Fruit fly (Drosophila melanogaster) whole organism, wandering third instar larva: ENCODE data around the gene Atg5.

Experiments used
- Abd-B ChIP-seq: fragments of >200 bp; optimal IDR thresholded peaks from 2 replicates; lab custom pipeline; 2017; ENCODE audit warnings: missing biosample characterization, missing genetic modification characterization
- CG32264 ChIP-seq: fragments of 200-800 bp; sonication (Bioruptor generic); optimal IDR thresholded peaks from 2 replicates; lab custom pipeline; 2016; ENCODE audit warnings: missing biosample characterization, missing genetic modification characterization
- CG9705 ChIP-seq: fragments of 200-800 bp; sonication (Bioruptor generic); optimal IDR thresholded peaks from 2 replicates; lab custom pipeline; 2018; ENCODE audit warnings: missing biosample characterization, mild to moderate bottlenecking, missing genetic modification characterization
- CrebA ChIP-seq: fragments of 200-800 bp; sonication (Bioruptor generic); optimal IDR thresholded peaks from 2 replicates; lab custom pipeline; 2016; ENCODE audit warnings: missing biosample characterization, mild to moderate bottlenecking, missing genetic modification characterization, borderline replicate concordance
- Dfd ChIP-seq: fragments of >200 bp; optimal IDR thresholded peaks from 2 replicates; lab custom pipeline; 2017; ENCODE audit warnings: missing biosample characterization, missing genetic modification characterization
- Dif ChIP-seq: fragments of 200-275, 200-300 bp; sonication (Bioruptor generic); optimal IDR thresholded peaks from 2 replicates; lab custom pipeline; 2018; ENCODE audit warnings: missing biosample characterization, missing genetic modification characterization; ENCODE audit not compliant: partially characterized antibody
- GATAd ChIP-seq: sonication (Bioruptor generic); optimal IDR thresholded peaks from 2 replicates; lab custom pipeline; 2016; ENCODE audit warnings: missing biosample characterization, missing genetic modification characterization
- HLH106 ChIP-seq: fragments of 200-800 bp; optimal IDR thresholded peaks from 3 replicates; lab custom pipeline; 2019; ENCODE audit warnings: missing biosample characterization, mild to moderate bottlenecking, missing genetic modification characterization, moderate library complexity
- Hnf4 ChIP-seq: fragments of 200-800 bp; sonication (Bioruptor generic); optimal IDR thresholded peaks from 2 replicates; lab custom pipeline; 2016; ENCODE audit warnings: missing biosample characterization, mild to moderate bottlenecking, missing genetic modification characterization
- Hr78 ChIP-seq: fragments of >200 bp; optimal IDR thresholded peaks from 2 replicates; lab custom pipeline; 2017; ENCODE audit warnings: missing biosample characterization, missing genetic modification characterization
- Hr83 ChIP-seq: fragments of 200-300 bp; sonication (Bioruptor generic); optimal IDR thresholded peaks from 2 replicates; lab custom pipeline; 2016; ENCODE audit warnings: missing biosample characterization, mild to moderate bottlenecking, missing genetic modification characterization, moderate library complexity; ENCODE audit not compliant: poor library complexity, severe bottlenecking
- Jra ChIP-seq: sonication (Bioruptor generic); optimal IDR thresholded peaks from 2 replicates; lab custom pipeline; 2016; ENCODE audit warnings: missing biosample characterization, missing genetic modification characterization
- Mio ChIP-seq: sonication (Bioruptor generic); optimal IDR thresholded peaks from 2 replicates; lab custom pipeline; 2016; ENCODE audit warnings: missing biosample characterization, missing genetic modification characterization
- Myc ChIP-seq: fragments of >200 bp; optimal IDR thresholded peaks from 2 replicates; lab custom pipeline; 2017
- N ChIP-seq: fragments of >200 bp; optimal IDR thresholded peaks from 2 replicates; lab custom pipeline; 2018; ENCODE audit warnings: missing biosample characterization, missing external identifiers, missing genetic modification characterization
- OdsH ChIP-seq: fragments of 200-800 bp; sonication (Bioruptor generic); optimal IDR thresholded peaks from 2 replicates; lab custom pipeline; 2016; ENCODE audit warnings: missing biosample characterization, mild to moderate bottlenecking, missing genetic modification characterization
- Rel ChIP-seq, 2 experiments: fragments of 200-800 bp; sonication (Bioruptor generic) in 1 of 2; optimal IDR thresholded peaks; 2 replicates in 1 of 2; 3 replicates in 1 of 2; lab custom pipeline; 2016 to 2019; ENCODE audit warnings: mild to moderate bottlenecking in 2 of 2, missing biosample characterization in 2 of 2, missing genetic modification characterization in 2 of 2, moderate library complexity in 1 of 2
- Sp1 ChIP-seq: fragments of 200-800 bp; sonication (Bioruptor generic); optimal IDR thresholded peaks from 3 replicates; lab custom pipeline; 2019; ENCODE audit warnings: missing biosample characterization, mild to moderate bottlenecking, missing genetic modification characterization, moderate library complexity
- Vsx2 ChIP-seq: fragments of 200-300, 225-300 bp; sonication (Bioruptor generic); optimal IDR thresholded peaks from 2 replicates; lab custom pipeline; 2018; ENCODE audit warnings: missing biosample characterization, missing genetic modification characterization; ENCODE audit not compliant: partially characterized antibody
- br ChIP-seq: fragments of 200-800 bp; sonication (Bioruptor generic); optimal IDR thresholded peaks from 2 replicates; lab custom pipeline; 2016; ENCODE audit warnings: missing biosample characterization, missing genetic modification characterization
- brk ChIP-seq: fragments of 200-800 bp; sonication (Bioruptor generic); optimal IDR thresholded peaks from 2 replicates; lab custom pipeline; 2016; ENCODE audit warnings: missing biosample characterization, mild to moderate bottlenecking, missing genetic modification characterization
- dl ChIP-seq, 2 experiments: fragments of 175-275, 200-275 bp in 1 of 2; fragments of 200-275 bp in 1 of 2; sonication (Bioruptor generic); optimal IDR thresholded peaks; lab custom pipeline; 2018; ENCODE audit warnings: mild to moderate bottlenecking in 2 of 2, missing biosample characterization in 2 of 2, missing genetic modification characterization in 2 of 2, moderate library complexity in 2 of 2; ENCODE audit not compliant: partially characterized antibody in 2 of 2, insufficient read depth in 1 of 2
- dmrt93B ChIP-seq: fragments of 200-800 bp; sonication (Bioruptor generic); optimal IDR thresholded peaks from 2 replicates; lab custom pipeline; 2018; ENCODE audit warnings: missing biosample characterization, mild to moderate bottlenecking, missing genetic modification characterization
- dsf ChIP-seq: sonication (Bioruptor generic); optimal IDR thresholded peaks from 2 replicates; lab custom pipeline; 2016; ENCODE audit warnings: missing biosample characterization, missing genetic modification characterization, borderline replicate concordance
- ey ChIP-seq: fragments of 200-800 bp; sonication (Bioruptor generic); optimal IDR thresholded peaks from 2 replicates; lab custom pipeline; 2016; ENCODE audit warnings: missing biosample characterization, missing genetic modification characterization
- foxo ChIP-seq, 2 experiments: fragments of 200-800 bp; sonication (Bioruptor generic); optimal IDR thresholded peaks; 2 replicates in 1 of 2; 3 replicates in 1 of 2; lab custom pipeline; 2016 to 2017; ENCODE audit warnings: missing biosample characterization in 2 of 2, missing genetic modification characterization in 2 of 2
- fru ChIP-seq: fragments of 200-800 bp; sonication (Bioruptor generic); optimal IDR thresholded peaks from 3 replicates; lab custom pipeline; 2016; ENCODE audit warnings: missing biosample characterization, mild to moderate bottlenecking, missing genetic modification characterization
- h ChIP-seq: fragments of 200-800 bp; sonication (Bioruptor generic); optimal IDR thresholded peaks from 3 replicates; lab custom pipeline; 2016; ENCODE audit warnings: missing biosample characterization, mild to moderate bottlenecking, missing genetic modification characterization
- jim ChIP-seq: fragments of 175-275, 200-325 bp; sonication (Bioruptor generic); optimal IDR thresholded peaks from 2 replicates; lab custom pipeline; 2016; ENCODE audit warnings: missing biosample characterization, mild to moderate bottlenecking, missing genetic modification characterization
- lola ChIP-seq: fragments of >200 bp; optimal IDR thresholded peaks from 2 replicates; lab custom pipeline; 2017; ENCODE audit warnings: missing biosample characterization, missing genetic modification characterization
- pan ChIP-seq: fragments of >200 bp; optimal IDR thresholded peaks from 2 replicates; lab custom pipeline; 2017
- psq ChIP-seq: fragments of 200-800 bp; sonication (Bioruptor generic); optimal IDR thresholded peaks from 3 replicates; lab custom pipeline; 2017; ENCODE audit warnings: missing biosample characterization, mild to moderate bottlenecking, missing genetic modification characterization, moderate library complexity
- rgr ChIP-seq: fragments of 200-800 bp; sonication (Bioruptor generic); optimal IDR thresholded peaks from 3 replicates; lab custom pipeline; 2016; ENCODE audit warnings: missing biosample characterization, mild to moderate bottlenecking, missing genetic modification characterization
- sage ChIP-seq: fragments of 200-800 bp; sonication (Bioruptor generic); optimal IDR thresholded peaks from 2 replicates; lab custom pipeline; 2016; ENCODE audit warnings: missing biosample characterization, mild to moderate bottlenecking, missing genetic modification characterization
- sv ChIP-seq: fragments of 200-800 bp; sonication (Bioruptor generic); optimal IDR thresholded peaks from 3 replicates; lab custom pipeline; 2016; ENCODE audit warnings: missing biosample characterization, missing genetic modification characterization
- tai ChIP-seq: sonication (Bioruptor generic); optimal IDR thresholded peaks from 2 replicates; lab custom pipeline; 2016; ENCODE audit warnings: missing biosample characterization, missing genetic modification characterization
- usp ChIP-seq: fragments of >200 bp; optimal IDR thresholded peaks from 2 replicates; lab custom pipeline; 2017; ENCODE audit warnings: missing biosample characterization, missing genetic modification characterization
- woc ChIP-seq: sonication (Bioruptor generic); optimal IDR thresholded peaks from 2 replicates; lab custom pipeline; 2016; ENCODE audit warnings: missing biosample characterization, mild to moderate bottlenecking, missing genetic modification characterization

The Atg5 gene

dm6 chrX:7285995-7286985 is 37.3 kb downstream of the Atg5 start, which contains the start of gene CG2059:
TSS of gene CG2059 (plus strand) at chrX:7286358.
- TF ChIP-seq CG9705 (GFP tag; lab: Kevin White, UChicago) (no peak), h (GFP tag; lab: Kevin White, UChicago) (peak; percentile 30), rgr (GFP tag; lab: Kevin White, UChicago) (peak; percentile 39), OdsH (no peak), Sp1 (GFP tag; lab: Kevin White, UChicago) (peak; percentile 46), jim (GFP tag; lab: Kevin White, UChicago) (peak; percentile 23), pan (lab: Kevin White, UChicago) (no peak), dl (GFP tag; optimal IDR thresholded peaks at IDR 0.05; lab: Kevin White, UChicago; ENCODE audit: insufficient read depth in 1 of 2, partially characterized antibody in 2 of 2) (no peak), Myc (lab: Kevin White, UChicago) (no peak), brk (no peak), br (GFP tag; lab: Kevin White, UChicago) (no peak), Jra (GFP tag; lab: Kevin White, UChicago) (peak; percentile 68), lola (GFP tag; lab: Kevin White, UChicago) (no peak), woc (GFP tag; lab: Kevin White, UChicago) (peak; percentile 83), Hr78 (GFP tag; lab: Kevin White, UChicago) (no peak), Vsx2 (GFP tag; lab: Kevin White, UChicago) (peak; percentile 88), Hr83 (peak; percentile 66), dsf (GFP tag; lab: Kevin White, UChicago) (no peak), GATAd (GFP tag; lab: Kevin White, UChicago) (no peak), ey (GFP tag; lab: Kevin White, UChicago) (peak; percentile 23), fru (peak; percentile 28), foxo (GFP tag; optimal IDR thresholded peaks at IDR 0.05; lab: Kevin White, UChicago) (peak in 1 of 2 experiments; percentile 46), sv (GFP tag; lab: Kevin White, UChicago) (no peak), Abd-B (no peak), tai (GFP tag; lab: Kevin White, UChicago) (no peak), psq (GFP tag; lab: Kevin White, UChicago) (no peak), N (GFP tag; lab: Kevin White, UChicago) (no peak), usp (GFP tag; lab: Kevin White, UChicago) (no peak), dmrt93B (GFP tag; lab: Kevin White, UChicago) (peak; percentile 36), Dfd (GFP tag; lab: Kevin White, UChicago) (no peak), HLH106 (tag; lab: Kevin White, UChicago) (peak; percentile 54), Dif (GFP tag; lab: Kevin White, UChicago) (no peak), CrebA (GFP tag; lab: Kevin White, UChicago) (no peak), Rel (GFP tag; optimal IDR thresholded peaks at IDR 0.05; lab: Kevin White, UChicago) (no peak), Rel (tag; optimal IDR thresholded peaks at IDR 0.05; lab: Kevin White, UChicago) (peak; percentile 69), sage (GFP tag; lab: Kevin White, UChicago) (no peak), CG32264 (no peak), Mio (no peak), Hnf4 (GFP tag; lab: Kevin White, UChicago) (peak; percentile 43)

DNA sequence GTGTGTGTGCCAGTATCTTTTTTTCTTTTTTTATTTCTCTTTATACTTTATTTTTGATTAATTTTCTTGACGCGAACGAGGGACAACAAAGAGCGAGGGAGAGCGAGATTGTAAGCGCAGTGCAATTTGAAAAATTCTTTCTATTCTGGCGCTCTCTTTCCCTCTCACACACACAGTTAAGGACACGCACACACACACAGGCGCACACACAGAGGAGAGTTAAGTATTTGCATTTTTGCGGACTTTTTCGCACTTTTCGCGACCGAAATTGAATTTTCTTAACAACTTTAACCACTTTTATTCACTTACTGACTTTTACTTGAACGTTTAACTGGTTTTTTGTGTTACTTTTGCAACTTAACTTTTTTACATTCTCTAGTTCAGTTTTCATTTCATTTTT is 38.2 kb downstream of the Atg5 start:
- TF ChIP-seq N (GFP tag; lab: Kevin White, UChicago), result peak; percentile 61
- peak in 1 of 2 experiments; percentile 52 for TF ChIP-seq dl (GFP tag; optimal IDR thresholded peaks at IDR 0.05; lab: Kevin White, UChicago; ENCODE audit: insufficient read depth in 1 of 2, partially characterized antibody in 2 of 2)
- peak; percentile 65 for TF ChIP-seq Dif (GFP tag; lab: Kevin White, UChicago)
- TF ChIP-seq Hr83, result no peak
- no peak for TF ChIP-seq Mio
